Worm (Caenorhabditis elegans) whole organism, L2 larva: ENCODE data around the gene F53A2.1.

ENCODE experiments used
- R02D3.7 ChIP-seq: fragments of 150-350 bp; optimal IDR thresholded peaks from 2 replicates; lab custom pipeline; 2014; ENCODE audit warnings: missing biosample characterization, missing genetic modification characterization
- dmd-4 ChIP-seq: sonication (generic microtip); optimal IDR thresholded peaks from 2 replicates; lab custom pipeline; 2017; ENCODE audit warnings: missing biosample characterization, missing genetic modification characterization
- nhr-23 ChIP-seq: fragments of 150-350 bp; optimal IDR thresholded peaks from 2 replicates; lab custom pipeline; 2014; ENCODE audit warnings: missing biosample characterization, missing genetic modification reagents, missing genetic modification characterization
- nhr-77 ChIP-seq: fragments of 150-350 bp; optimal IDR thresholded peaks from 2 replicates; lab custom pipeline; 2014; ENCODE audit warnings: missing biosample characterization, missing genetic modification characterization

DNA sequence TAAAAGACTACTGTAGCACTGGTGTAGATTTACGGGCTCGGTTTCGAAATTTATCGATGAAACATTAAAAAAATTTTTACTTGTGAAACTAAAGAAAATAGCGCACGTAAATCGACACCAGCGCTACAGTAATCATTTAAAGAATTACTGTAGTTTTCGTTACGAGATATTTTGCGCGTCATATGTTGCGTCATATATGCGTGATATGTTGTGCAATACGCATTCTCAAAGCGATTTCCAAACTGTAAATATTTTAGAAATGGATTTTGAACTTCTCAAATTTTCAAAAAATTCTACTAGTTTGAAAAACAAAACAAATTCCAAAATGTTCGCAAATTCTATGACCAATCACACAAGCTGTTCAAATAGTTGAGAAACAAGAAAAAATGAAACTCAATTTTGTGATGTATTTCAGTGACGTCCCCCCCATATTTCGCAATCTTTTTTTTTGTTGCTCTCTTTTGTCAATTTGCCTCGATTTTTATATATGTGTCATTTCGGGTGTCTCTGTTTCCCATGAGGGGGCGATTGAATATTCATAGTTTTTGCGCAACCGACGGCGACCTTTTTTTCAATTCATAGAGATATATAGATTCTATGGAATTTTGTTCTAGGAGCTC, 46.6 kb downstream of the F53A2.1 start:
- no peak for TF ChIP-seq R02D3.7
- no peak for TF ChIP-seq nhr-23 (tag; lab: Kevin White, UChicago)
- no peak for TF ChIP-seq dmd-4 (tag; lab: Kevin White, UChicago)
- TF ChIP-seq nhr-77 (tag; lab: Kevin White, UChicago), result no peak
